Worm (Caenorhabditis elegans) whole organism, early embryonic: ENCODE measurements around the gene mksr-2.

ENCODE experiments used
- B0310.2 ChIP-seq: sonication (generic microtip); optimal IDR thresholded peaks from 2 replicates; lab custom pipeline; 2016; ENCODE audit warnings: mild to moderate bottlenecking, missing genetic modification characterization, missing compliant biosample characterization
- F13C5.2 ChIP-seq: sonication (generic microtip); optimal IDR thresholded peaks from 2 replicates; lab custom pipeline; 2017; ENCODE audit warnings: mild to moderate bottlenecking, missing genetic modification characterization, inconsistent platforms, missing compliant biosample characterization
- aly-1 ChIP-seq: sonication (generic microtip); optimal IDR thresholded peaks from 2 replicates; lab custom pipeline; 2016; ENCODE audit warnings: missing genetic modification characterization, missing compliant biosample characterization
- ama-1 ChIP-seq: fragments of 150-350 bp; optimal IDR thresholded peaks from 2 replicates; lab custom pipeline; 2014
- ceh-13 ChIP-seq: fragments of 200-800 bp; sonication (Bioruptor generic); optimal IDR thresholded peaks from 2 replicates; lab custom pipeline; 2018; ENCODE audit warnings: mild to moderate bottlenecking, missing genetic modification characterization, missing compliant biosample characterization
- ceh-36 ChIP-seq: sonication (generic microtip); optimal IDR thresholded peaks from 2 replicates; lab custom pipeline; 2016; ENCODE audit warnings: missing genetic modification characterization, inconsistent platforms, missing compliant biosample characterization
- ets-7 ChIP-seq: sonication (generic microtip); optimal IDR thresholded peaks from 2 replicates; lab custom pipeline; 2016; ENCODE audit warnings: missing genotype, missing genetic modification characterization, missing compliant biosample characterization
- flt-1 ChIP-seq: fragments of 200-800 bp; sonication (Bioruptor generic); IDR thresholded peaks from 2 replicates; pipeline ENCODE4 v1.3.6; 2022; ENCODE audit warnings: missing genetic modification characterization, missing compliant biosample characterization
- hmbx-1 ChIP-seq: sonication (generic microtip); optimal IDR thresholded peaks from 2 replicates; lab custom pipeline; 2016; ENCODE audit warnings: mild to moderate bottlenecking, missing genetic modification characterization, missing compliant biosample characterization
- hmg-4 ChIP-seq: fragments of 200-800 bp; sonication (Bioruptor generic); optimal IDR thresholded peaks from 2 replicates; lab custom pipeline; 2018; ENCODE audit warnings: mild to moderate bottlenecking, missing genetic modification characterization, missing compliant biosample characterization
- hnd-1 ChIP-seq: sonication (generic microtip); optimal IDR thresholded peaks from 2 replicates; lab custom pipeline; 2016; ENCODE audit warnings: missing genetic modification characterization, missing compliant biosample characterization
- pes-1 ChIP-seq: fragments of 200-800 bp; sonication (Bioruptor generic); IDR thresholded peaks from 2 replicates; pipeline ENCODE4 v1.3.6; 2022; ENCODE audit warnings: missing genetic modification reagents, missing genetic modification characterization, missing compliant biosample characterization
- scrt-1 ChIP-seq: fragments of 200-800 bp; sonication (Bioruptor generic); IDR thresholded peaks from 2 replicates; pipeline ENCODE4 v1.3.6; 2022; ENCODE audit warnings: missing genetic modification characterization, missing compliant biosample characterization
- sea-1 ChIP-seq: fragments of 200-800 bp; sonication (Bioruptor generic); conservative IDR thresholded peaks from 2 replicates; pipeline ENCODE4 v1.3.6; 2022; ENCODE audit warnings: missing genetic modification characterization, missing compliant biosample characterization
- tbx-11 ChIP-seq: fragments of 200-800 bp; sonication (Bioruptor generic); IDR thresholded peaks from 2 replicates; pipeline ENCODE4 v1.3.6; 2022; ENCODE audit warnings: missing genetic modification characterization, missing compliant biosample characterization
- tbx-37 ChIP-seq: fragments of 200-800 bp; sonication (Bioruptor generic); conservative IDR thresholded peaks from 2 replicates; pipeline ENCODE4 v1.3.6; 2022; ENCODE audit warnings: missing genetic modification reagents, missing genetic modification characterization, missing compliant biosample characterization
- tra-4 ChIP-seq: sonication (generic microtip); optimal IDR thresholded peaks from 2 replicates; lab custom pipeline; 2017; ENCODE audit warnings: missing genetic modification characterization, missing compliant biosample characterization

Gene mksr-2

DNA sequence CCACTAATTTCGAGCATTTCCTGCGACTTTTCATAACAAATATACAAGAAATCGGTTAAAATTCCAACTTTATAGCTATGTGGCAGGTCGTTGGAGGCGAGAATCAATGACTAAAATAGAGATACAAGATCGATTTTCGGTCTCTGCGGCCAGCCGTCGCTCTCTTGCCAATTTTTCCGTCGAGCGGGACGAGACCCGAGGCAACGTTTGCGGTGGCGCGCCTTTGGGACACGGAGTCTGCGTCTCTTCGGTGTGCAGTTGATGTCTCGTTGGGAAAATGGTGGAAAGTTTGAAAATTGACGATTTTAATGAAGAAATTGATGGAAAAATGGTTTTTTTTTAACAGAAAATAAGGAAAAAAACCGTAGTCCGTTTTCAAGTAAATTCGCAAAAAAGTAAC lies 10.4 kb upstream of the mksr-2 start:
- TF ChIP-seq hmg-4 (GFP tag; lab: Kevin White, UChicago): peak; percentile 50
- no peak for TF ChIP-seq pes-1 (GFP tag; lab: Robert Waterston, UW)
- TF ChIP-seq scrt-1 (GFP tag; lab: Robert Waterston, UW): no peak
- no peak for TF ChIP-seq ceh-13

DNA sequence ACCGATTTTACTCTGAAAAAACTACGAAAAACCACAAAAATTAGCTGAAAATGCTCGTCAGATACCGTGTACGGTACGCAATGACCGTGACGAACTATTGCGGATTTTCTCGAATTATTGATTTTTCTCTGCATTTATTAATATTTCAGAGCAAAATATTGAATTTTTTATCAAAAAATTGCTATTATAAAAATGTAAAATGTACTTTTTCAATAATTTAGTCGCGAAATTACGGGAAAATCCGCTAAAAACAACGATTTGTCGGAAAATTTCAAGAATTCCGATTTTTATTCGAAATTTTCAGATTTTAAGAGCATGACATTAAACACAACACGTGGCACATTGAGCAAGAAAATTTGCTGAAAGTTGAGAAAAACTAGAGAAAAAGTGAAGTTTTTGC lies 9.9 kb upstream of the mksr-2 start, which contains the start of gene Y38F2AL.12:
Gene Y38F2AL.12 (plus strand): TSS at position 301 of the 400 bp plus-strand sequence.
- no peak for TF ChIP-seq tbx-37 (GFP tag; lab: Robert Waterston, UW)
- no peak for TF ChIP-seq tra-4 (tag; lab: Kevin White, UChicago)
- no peak for TF ChIP-seq ceh-36
- TF ChIP-seq aly-1 (tag; lab: Kevin White, UChicago): no peak
- TF ChIP-seq B0310.2 (tag; lab: Kevin White, UChicago): no peak
- TF ChIP-seq tbx-11 (GFP tag; lab: Robert Waterston, UW): no peak
- no peak for TF ChIP-seq F13C5.2 (tag; lab: Kevin White, UChicago)

DNA sequence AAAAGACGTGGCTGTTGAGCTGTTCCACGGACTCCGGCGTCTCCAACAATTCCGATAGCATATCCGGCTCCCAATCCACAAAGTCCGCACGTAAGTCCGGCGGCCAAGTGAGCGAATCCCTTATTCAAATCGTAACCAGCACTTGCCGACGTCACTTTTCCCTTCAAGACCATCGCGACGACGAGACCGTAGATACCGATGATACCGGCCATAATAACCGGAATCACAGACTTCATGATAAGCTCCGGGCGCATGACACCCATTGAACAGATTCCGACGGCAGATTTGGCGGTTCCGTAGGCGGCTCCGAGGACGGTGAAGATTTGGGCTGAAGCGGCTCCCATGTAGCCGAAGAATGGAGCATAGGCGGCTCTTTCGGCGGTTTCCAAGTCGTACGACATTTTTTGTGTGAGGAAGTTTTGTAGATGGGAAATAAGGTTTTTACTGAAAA lies 9.2 kb upstream of the mksr-2 start, which contains the start of gene vha-3:
Gene vha-3 (minus strand): TSS at position 401 of the 451 bp plus-strand sequence.
- TF ChIP-seq B0310.2 (tag; lab: Kevin White, UChicago) (no peak), sea-1 (GFP tag; lab: Robert Waterston, UW) (no peak), pes-1 (GFP tag; lab: Robert Waterston, UW) (no peak), flt-1 (GFP tag; lab: Robert Waterston, UW) (no peak), F13C5.2 (tag; lab: Kevin White, UChicago) (no peak)

DNA sequence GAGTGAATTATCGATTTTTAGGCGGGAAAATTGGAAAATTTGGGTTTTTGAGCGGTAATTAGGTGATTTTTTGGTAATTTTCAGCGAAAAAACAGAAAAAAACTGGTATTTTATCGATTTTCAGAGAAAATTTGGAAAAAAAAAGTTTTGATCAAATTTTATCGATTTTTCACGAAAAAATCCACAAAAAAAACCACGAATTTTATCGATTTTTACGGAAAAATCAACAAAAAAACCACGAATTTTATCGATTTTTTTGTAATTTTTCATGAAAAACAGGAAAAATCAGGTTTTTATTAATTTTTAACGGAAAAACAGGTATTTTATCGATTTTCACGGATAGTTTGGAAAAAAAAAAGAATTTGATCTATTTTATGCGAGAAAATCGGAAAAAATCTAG lies 8.5 kb upstream of the mksr-2 start:
- TF ChIP-seq tbx-37 (GFP tag; lab: Robert Waterston, UW): no peak
- no peak for TF ChIP-seq ets-7 (tag; lab: Kevin White, UChicago)
- no peak for TF ChIP-seq hmg-4 (GFP tag; lab: Kevin White, UChicago)
- no peak for TF ChIP-seq scrt-1 (GFP tag; lab: Robert Waterston, UW)
- no peak for TF ChIP-seq ama-1 (lab: Kevin White, UChicago)
- TF ChIP-seq flt-1 (GFP tag; lab: Robert Waterston, UW): no peak
- no peak for TF ChIP-seq tbx-11 (GFP tag; lab: Robert Waterston, UW)

DNA sequence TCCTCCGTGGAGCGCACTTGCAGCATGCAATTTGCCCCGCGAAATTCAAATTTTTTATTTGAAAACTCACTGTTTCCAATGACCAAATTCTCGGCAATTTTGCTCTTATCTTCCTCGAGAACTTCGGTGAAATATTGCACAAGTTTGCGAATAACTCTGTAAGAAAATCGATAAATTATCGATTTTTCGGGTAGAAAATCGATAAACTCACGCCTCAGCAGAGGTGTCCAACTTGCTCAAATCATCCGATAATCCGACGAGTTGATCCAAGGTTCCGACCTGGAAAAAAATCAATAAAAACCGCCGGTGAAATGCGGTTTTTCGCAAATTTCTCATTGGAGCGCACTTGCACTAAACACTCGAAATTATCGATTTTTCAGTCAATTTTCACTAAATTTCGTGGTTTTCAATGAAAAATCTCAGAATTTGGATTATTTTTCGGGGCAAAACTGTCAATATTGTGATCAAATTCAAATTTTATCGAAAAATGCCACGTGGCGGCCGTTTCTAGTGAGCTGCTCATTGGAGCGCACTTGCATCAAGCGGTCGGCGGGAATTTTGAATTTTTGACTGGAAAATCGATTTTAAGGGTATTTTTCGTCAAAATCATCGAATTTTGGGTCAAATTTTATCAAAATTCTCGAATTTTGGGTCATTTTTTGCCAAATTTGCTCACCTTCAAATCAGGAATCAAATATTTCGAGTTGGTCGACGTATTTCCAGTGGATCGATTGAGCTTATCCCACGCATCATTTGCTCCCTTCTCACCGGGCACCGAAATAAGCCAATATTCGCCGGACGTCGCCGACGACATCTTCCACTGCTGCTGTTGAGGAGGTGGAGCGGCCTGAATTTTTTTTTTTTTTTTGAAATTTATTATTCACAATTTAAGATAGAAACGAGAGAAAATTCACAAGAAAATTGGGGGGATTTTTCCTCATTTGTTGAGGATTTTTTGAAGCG lies 7.7 kb upstream of the mksr-2 start, which contains the start of gene vha-11:
Gene vha-11 (minus strand): TSS at position 847 of the 963 bp plus-strand sequence.
- TF ChIP-seq aly-1 (tag; lab: Kevin White, UChicago) (no peak), sea-1 (GFP tag; lab: Robert Waterston, UW) (no peak), ama-1 (lab: Kevin White, UChicago) (no peak), ets-7 (tag; lab: Kevin White, UChicago) (no peak), tra-4 (tag; lab: Kevin White, UChicago) (no peak), flt-1 (GFP tag; lab: Robert Waterston, UW) (no peak), ceh-13 (no peak), scrt-1 (GFP tag; lab: Robert Waterston, UW) (no peak), hmg-4 (GFP tag; lab: Kevin White, UChicago) (no peak), tbx-37 (GFP tag; lab: Robert Waterston, UW) (no peak), F13C5.2 (tag; lab: Kevin White, UChicago) (no peak), ceh-36 (no peak), B0310.2 (tag; lab: Kevin White, UChicago) (no peak), hnd-1 (tag; lab: Kevin White, UChicago) (no peak), pes-1 (GFP tag; lab: Robert Waterston, UW) (no peak), hmbx-1 (tag; lab: Kevin White, UChicago) (no peak), tbx-11 (GFP tag; lab: Robert Waterston, UW) (no peak)

DNA sequence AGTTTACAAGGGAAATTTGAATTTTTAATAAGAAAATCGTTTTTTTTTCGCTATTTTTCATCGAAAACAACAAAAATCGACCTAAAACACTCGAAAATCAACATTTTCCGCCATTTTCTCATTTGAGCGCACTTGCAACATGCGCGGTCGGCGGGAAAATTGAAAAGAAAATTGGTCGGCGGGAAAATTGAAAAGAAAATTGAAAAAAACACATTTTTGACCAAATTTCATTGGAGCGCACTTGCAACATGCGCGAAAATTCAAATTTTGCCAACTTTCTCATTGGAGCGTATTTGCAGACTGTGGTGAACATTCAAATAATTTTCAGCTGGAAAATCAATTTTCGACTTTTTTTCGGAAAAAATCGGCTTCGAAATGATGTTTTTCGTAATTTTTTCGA lies 5.2 kb upstream of the mksr-2 start:
- TF ChIP-seq ceh-13 (no peak), tra-4 (tag; lab: Kevin White, UChicago) (no peak), hnd-1 (tag; lab: Kevin White, UChicago) (no peak), scrt-1 (GFP tag; lab: Robert Waterston, UW) (no peak), aly-1 (tag; lab: Kevin White, UChicago) (no peak), flt-1 (GFP tag; lab: Robert Waterston, UW) (no peak), ets-7 (tag; lab: Kevin White, UChicago) (no peak), F13C5.2 (tag; lab: Kevin White, UChicago) (no peak), B0310.2 (tag; lab: Kevin White, UChicago) (no peak), pes-1 (GFP tag; lab: Robert Waterston, UW) (no peak), hmbx-1 (tag; lab: Kevin White, UChicago) (no peak), tbx-37 (GFP tag; lab: Robert Waterston, UW) (no peak), ama-1 (lab: Kevin White, UChicago) (no peak), sea-1 (GFP tag; lab: Robert Waterston, UW) (no peak), tbx-11 (GFP tag; lab: Robert Waterston, UW) (no peak), ceh-36 (no peak), hmg-4 (GFP tag; lab: Kevin White, UChicago) (no peak)

DNA sequence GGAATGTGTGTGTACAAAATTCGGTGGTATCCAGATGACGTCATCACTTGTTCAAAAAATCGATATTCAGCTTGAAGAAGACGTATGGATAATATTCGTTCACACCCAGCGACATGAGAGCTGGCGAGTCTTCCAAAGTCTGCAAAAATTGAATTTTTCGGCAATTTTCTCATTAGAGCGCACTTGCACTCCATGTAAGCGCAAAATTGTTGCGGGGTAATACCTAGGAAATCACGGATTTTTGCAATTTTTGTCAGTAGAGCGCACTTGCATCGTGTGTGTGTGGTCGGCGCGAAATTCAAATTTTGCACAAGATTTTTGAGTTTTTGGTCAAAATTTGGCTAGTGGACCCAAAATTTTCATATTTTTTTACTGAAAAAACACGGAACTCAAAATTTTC lies 1.9 kb upstream of the mksr-2 start:
- TF ChIP-seq tbx-11 (GFP tag; lab: Robert Waterston, UW) (no peak), tbx-37 (GFP tag; lab: Robert Waterston, UW) (no peak), ceh-13 (no peak), B0310.2 (tag; lab: Kevin White, UChicago) (no peak), hmbx-1 (tag; lab: Kevin White, UChicago) (no peak), ceh-36 (no peak)
